Worm (Caenorhabditis elegans): ENCODE measurements around the gene tbc-3.

The tbc-3 gene

DNA sequence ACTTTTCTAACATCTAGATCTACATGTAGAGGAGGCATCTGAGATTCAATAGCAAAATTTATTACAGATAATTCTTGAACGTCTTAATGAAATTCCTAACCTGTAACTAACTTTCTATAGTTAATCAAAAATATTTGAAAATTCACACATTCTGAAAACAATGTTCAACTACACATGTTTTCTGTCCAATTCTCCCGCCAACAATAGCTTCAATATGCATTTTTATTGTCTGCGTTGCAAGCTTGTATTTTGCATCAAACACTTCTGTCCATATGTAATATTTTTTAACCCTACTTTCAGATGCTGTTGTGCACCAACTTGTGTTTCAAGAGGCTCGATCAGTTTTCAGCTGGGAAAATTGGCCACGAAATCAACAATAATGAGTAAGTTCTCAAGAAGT is at the start of gene tbc-3:
tbc-3 (plus strand) TSS at position 301 of the 400 bp plus-strand sequence.
- no peak for TF ChIP-seq ztf-23 (GFP tag; IDR thresholded peaks at IDR 0.05)
- no peak for TF ChIP-seq med-1 (GFP tag; optimal IDR thresholded peaks at IDR 0.05; ENCODE audit: insufficient read depth)
- TF ChIP-seq flt-1 (GFP tag; IDR thresholded peaks at IDR 0.05), result no peak
- TF ChIP-seq tab-1 (GFP tag; IDR thresholded peaks at IDR 0.05), result no peak
- no peak for TF ChIP-seq ztf-29 (GFP tag; IDR thresholded peaks at IDR 0.05)
- no peak for TF ChIP-seq ref-1 (GFP tag; conservative IDR thresholded peaks at IDR 0.05)
- TF ChIP-seq cog-1 (tag; optimal IDR thresholded peaks at IDR 0.05), result no peak
- no peak for TF ChIP-seq T22C8.4 (GFP tag; IDR thresholded peaks at IDR 0.05)
- no peak for TF ChIP-seq klf-2 (GFP tag; conservative IDR thresholded peaks at IDR 0.05)

DNA sequence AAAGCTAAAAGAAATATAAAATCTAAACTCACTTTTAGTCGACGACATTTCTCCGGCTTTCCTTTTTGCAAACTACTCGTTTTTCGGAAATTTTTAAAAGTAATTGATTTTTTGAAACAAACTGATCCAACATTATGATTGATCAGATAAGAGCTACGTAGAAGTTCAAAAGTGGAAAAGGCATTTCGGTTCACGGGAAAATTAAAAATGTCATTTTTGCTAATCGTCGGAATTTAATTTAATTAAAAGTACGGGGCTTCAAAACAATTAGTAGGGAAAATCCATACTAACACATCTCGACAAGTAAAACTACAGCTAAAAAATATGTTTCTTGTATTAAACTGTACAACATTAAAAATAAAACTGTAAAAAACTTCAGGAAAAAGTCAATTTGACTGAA is 49.2 kb upstream of the tbc-3 start, which contains the start of gene K07F5.8:
K07F5.8 (minus strand) TSS at position 101 of the 400 bp plus-strand sequence.
- TF ChIP-seq klf-2 (GFP tag; conservative IDR thresholded peaks at IDR 0.05), result no peak
- no peak for TF ChIP-seq flt-1 (GFP tag; IDR thresholded peaks at IDR 0.05)
- TF ChIP-seq ref-1 (GFP tag; conservative IDR thresholded peaks at IDR 0.05), result no peak
- TF ChIP-seq ztf-29 (GFP tag; IDR thresholded peaks at IDR 0.05), result no peak
- TF ChIP-seq med-1 (GFP tag; optimal IDR thresholded peaks at IDR 0.05; ENCODE audit: insufficient read depth), result no peak
- TF ChIP-seq cog-1 (tag; optimal IDR thresholded peaks at IDR 0.05), result no peak
- no peak for TF ChIP-seq T22C8.4 (GFP tag; IDR thresholded peaks at IDR 0.05)
- TF ChIP-seq tab-1 (GFP tag; IDR thresholded peaks at IDR 0.05), result no peak
- no peak for TF ChIP-seq ztf-23 (GFP tag; IDR thresholded peaks at IDR 0.05)

DNA sequence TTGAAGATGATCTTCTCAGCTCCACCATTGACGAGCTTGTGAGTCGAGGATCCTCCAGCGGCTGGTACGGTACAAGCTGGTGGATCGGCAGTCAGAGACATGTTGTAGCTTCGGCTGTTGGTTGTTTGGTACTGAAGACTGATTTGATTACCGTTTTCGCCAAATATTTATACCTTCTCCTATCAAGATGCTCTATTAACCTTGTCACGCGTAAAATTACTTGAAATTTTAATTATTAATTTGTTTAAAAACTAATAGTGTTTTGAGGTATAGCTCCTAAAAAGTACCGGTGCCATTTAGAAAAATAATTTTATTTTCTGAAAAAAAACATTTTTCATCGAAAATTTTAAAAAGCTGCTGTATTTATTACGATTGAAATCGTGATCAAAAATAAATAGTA is 47.9 kb upstream of the tbc-3 start, which contains the start of gene ssp-10:
ssp-10 (minus strand) TSS at position 101 of the 400 bp plus-strand sequence.
- TF ChIP-seq ztf-23 (GFP tag; IDR thresholded peaks at IDR 0.05) (no peak), cog-1 (tag; optimal IDR thresholded peaks at IDR 0.05) (no peak), klf-2 (GFP tag; conservative IDR thresholded peaks at IDR 0.05) (no peak), ref-1 (GFP tag; conservative IDR thresholded peaks at IDR 0.05) (no peak), flt-1 (GFP tag; IDR thresholded peaks at IDR 0.05) (no peak), med-1 (GFP tag; optimal IDR thresholded peaks at IDR 0.05; ENCODE audit: insufficient read depth) (no peak), ztf-29 (GFP tag; IDR thresholded peaks at IDR 0.05) (no peak), T22C8.4 (GFP tag; IDR thresholded peaks at IDR 0.05) (no peak), tab-1 (GFP tag; IDR thresholded peaks at IDR 0.05) (no peak)

DNA sequence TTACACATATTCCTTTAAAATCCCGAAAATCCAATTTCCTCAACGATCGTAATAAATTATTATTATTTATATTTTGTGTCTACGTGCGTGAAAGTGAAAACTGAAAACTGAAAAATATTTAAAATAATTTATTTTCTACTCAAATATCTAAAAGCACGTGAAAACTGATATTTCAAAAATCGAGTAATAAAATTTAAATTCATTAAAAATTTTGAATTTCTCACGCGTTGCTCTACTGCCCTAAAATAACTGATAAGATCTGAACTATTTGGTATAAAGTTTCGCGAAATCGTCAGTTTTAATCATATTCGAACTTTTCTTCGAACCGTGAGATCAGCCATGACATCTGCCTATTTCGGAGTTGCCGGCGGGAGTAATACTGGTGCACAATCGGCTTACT is 46.6 kb upstream of the tbc-3 start, which contains the start of gene ssq-1:
ssq-1 (plus strand) TSS at position 301 of the 400 bp plus-strand sequence.
- TF ChIP-seq klf-2 (GFP tag; conservative IDR thresholded peaks at IDR 0.05) (no peak), med-1 (GFP tag; optimal IDR thresholded peaks at IDR 0.05; ENCODE audit: insufficient read depth) (no peak), ztf-29 (GFP tag; IDR thresholded peaks at IDR 0.05) (no peak)

DNA sequence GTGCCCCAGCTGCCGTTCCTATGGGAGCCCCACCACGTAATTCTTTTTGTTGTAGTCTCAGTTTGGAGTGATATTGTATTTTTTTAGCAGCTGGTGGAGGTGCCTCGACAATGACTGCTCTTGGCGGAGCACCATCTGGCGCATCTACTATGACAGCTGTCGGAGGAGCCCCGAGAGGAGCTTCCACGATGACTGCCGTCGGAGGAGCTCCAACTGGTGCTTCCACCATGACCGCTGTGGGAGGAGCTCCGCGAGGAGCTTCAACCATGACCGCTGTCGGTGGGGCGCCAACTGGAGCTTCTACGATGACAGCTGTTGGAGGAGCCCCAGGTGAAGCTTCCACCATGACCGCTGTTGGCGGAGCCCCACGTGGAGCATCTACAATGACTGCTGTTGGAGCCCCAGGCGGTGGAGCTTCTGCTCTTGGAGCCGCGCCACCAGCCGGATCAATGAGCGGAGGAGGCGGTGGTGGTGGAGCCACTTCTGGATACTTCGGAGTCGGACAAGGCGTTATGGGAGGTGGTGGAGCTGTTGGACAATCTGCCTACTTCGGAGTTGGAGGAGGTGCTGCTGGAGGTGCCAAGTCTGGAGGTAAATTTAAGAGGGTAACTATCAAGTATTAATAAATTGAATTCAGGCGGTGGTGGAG is 45.9 kb upstream of the tbc-3 start:
- TF ChIP-seq cog-1 (tag; optimal IDR thresholded peaks at IDR 0.05) (no peak), med-1 (GFP tag; optimal IDR thresholded peaks at IDR 0.05; ENCODE audit: insufficient read depth) (no peak), flt-1 (GFP tag; IDR thresholded peaks at IDR 0.05) (no peak), ref-1 (GFP tag; conservative IDR thresholded peaks at IDR 0.05) (no peak), klf-2 (GFP tag; conservative IDR thresholded peaks at IDR 0.05) (no peak), T22C8.4 (GFP tag; IDR thresholded peaks at IDR 0.05) (no peak), ztf-29 (GFP tag; IDR thresholded peaks at IDR 0.05) (no peak), ztf-23 (GFP tag; IDR thresholded peaks at IDR 0.05) (no peak), tab-1 (GFP tag; IDR thresholded peaks at IDR 0.05) (no peak)

DNA sequence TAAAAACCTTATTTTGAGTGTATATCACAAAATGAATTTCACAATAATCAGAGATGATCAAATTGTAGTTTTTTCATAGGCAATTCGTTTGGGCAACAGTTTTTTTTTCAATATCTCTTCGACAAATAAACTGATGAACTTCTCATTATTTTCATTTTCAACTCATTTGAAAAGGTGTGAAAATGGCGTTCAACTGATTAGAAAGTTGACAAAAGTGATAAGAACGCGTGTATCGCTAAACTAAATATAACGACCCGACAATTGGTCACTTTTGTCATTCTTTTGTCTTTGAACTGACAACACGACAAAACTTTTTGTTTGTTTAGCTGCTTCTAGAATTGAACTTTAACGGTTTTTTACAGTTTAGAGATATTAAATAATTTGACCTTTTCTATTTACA is 43.9 kb upstream of the tbc-3 start:
- no peak for TF ChIP-seq cog-1 (tag; optimal IDR thresholded peaks at IDR 0.05)
- TF ChIP-seq tab-1 (GFP tag; IDR thresholded peaks at IDR 0.05), result no peak
- no peak for TF ChIP-seq ztf-29 (GFP tag; IDR thresholded peaks at IDR 0.05)
- TF ChIP-seq med-1 (GFP tag; optimal IDR thresholded peaks at IDR 0.05; ENCODE audit: insufficient read depth), result no peak
- TF ChIP-seq ztf-23 (GFP tag; IDR thresholded peaks at IDR 0.05), result no peak
- TF ChIP-seq ref-1 (GFP tag; conservative IDR thresholded peaks at IDR 0.05), result no peak
- no peak for TF ChIP-seq T22C8.4 (GFP tag; IDR thresholded peaks at IDR 0.05)

DNA sequence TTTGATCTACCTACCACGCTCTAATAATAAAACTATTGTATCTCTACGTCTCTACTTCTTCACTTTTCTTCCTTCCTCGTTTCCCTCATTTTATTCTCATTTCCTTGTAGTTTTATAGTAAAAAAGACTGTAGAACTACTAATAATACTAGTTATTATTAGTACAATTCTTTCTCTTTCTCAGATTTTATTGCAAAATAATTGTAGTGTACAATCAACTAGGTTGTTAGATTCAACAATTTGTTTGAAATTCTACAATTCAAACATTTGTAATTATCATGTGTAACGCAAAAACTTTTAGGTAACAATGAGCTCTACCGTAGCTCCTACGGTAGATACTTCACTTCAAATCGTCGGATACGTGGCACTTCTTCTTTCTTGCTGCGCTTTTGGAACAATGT is 43.1 kb upstream of the tbc-3 start, which contains the start of gene K07F5.12:
K07F5.12 (plus strand) TSS at position 301 of the 400 bp plus-strand sequence.
- TF ChIP-seq med-1 (GFP tag; optimal IDR thresholded peaks at IDR 0.05; ENCODE audit: insufficient read depth) (no peak), tab-1 (GFP tag; IDR thresholded peaks at IDR 0.05) (no peak), cog-1 (tag; optimal IDR thresholded peaks at IDR 0.05) (no peak), ztf-29 (GFP tag; IDR thresholded peaks at IDR 0.05) (no peak), ref-1 (GFP tag; conservative IDR thresholded peaks at IDR 0.05) (no peak), flt-1 (GFP tag; IDR thresholded peaks at IDR 0.05) (no peak), T22C8.4 (GFP tag; IDR thresholded peaks at IDR 0.05) (no peak), klf-2 (GFP tag; conservative IDR thresholded peaks at IDR 0.05) (no peak), ztf-23 (GFP tag; IDR thresholded peaks at IDR 0.05) (no peak)

DNA sequence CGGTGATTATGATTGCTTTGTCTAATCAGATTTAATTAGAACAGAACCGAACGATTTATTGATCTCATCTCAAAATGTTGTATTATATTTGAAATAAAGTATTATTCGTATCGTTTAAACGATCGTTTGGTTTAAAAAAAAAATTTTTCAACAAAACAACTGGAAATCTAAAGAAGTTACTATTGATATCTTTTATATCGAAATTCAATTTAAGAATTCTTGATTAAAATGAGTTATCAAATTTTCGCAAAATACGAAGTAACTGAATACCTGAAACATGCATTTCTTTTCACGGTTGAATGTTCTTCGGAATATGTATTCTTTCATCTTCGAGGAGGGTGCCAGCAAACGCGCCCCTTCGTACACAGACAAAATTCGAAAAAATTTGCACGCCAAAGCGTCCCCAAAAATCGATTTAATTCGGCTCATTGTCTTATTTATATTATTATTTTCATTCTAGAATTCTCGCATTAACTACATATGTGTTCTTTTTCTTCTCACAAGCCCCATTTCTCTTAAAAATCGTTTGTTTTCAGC is 40.8 kb upstream of the tbc-3 start, which contains the start of gene npp-1:
npp-1 (plus strand) TSS at position 537 of the 537 bp plus-strand sequence.
- no peak for TF ChIP-seq ztf-23 (GFP tag; IDR thresholded peaks at IDR 0.05)
- TF ChIP-seq T22C8.4 (GFP tag; IDR thresholded peaks at IDR 0.05), result no peak
- no peak for TF ChIP-seq cog-1 (tag; optimal IDR thresholded peaks at IDR 0.05)
- TF ChIP-seq med-1 (GFP tag; optimal IDR thresholded peaks at IDR 0.05; ENCODE audit: insufficient read depth), result no peak
- no peak for TF ChIP-seq tab-1 (GFP tag; IDR thresholded peaks at IDR 0.05)
- no peak for TF ChIP-seq flt-1 (GFP tag; IDR thresholded peaks at IDR 0.05)
- TF ChIP-seq ztf-29 (GFP tag; IDR thresholded peaks at IDR 0.05), result no peak
- no peak for TF ChIP-seq ref-1 (GFP tag; conservative IDR thresholded peaks at IDR 0.05)
- TF ChIP-seq klf-2 (GFP tag; conservative IDR thresholded peaks at IDR 0.05), result no peak

DNA sequence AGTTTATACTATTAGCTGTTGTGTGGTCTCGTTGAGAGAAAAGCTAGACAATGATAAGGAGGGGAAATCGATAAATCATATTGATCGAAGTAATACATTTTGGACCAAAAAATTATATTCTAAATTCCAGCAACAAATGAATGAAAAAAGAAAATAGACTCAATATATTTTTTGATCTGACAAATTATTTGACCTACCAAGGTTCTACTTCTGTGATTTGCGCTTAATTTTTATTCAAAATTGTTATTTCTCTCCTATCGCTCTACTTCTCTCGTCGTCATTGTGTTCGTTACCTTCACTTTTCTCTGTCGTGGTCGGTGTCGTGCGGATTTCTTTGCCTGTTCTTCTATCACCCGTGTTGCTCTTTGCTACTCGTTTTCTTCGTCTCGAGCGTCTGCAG is 39.8 kb upstream of the tbc-3 start:
- no peak for TF ChIP-seq cog-1 (tag; optimal IDR thresholded peaks at IDR 0.05)
- no peak for TF ChIP-seq klf-2 (GFP tag; conservative IDR thresholded peaks at IDR 0.05)
- no peak for TF ChIP-seq flt-1 (GFP tag; IDR thresholded peaks at IDR 0.05)
- TF ChIP-seq T22C8.4 (GFP tag; IDR thresholded peaks at IDR 0.05), result no peak
- no peak for TF ChIP-seq ztf-29 (GFP tag; IDR thresholded peaks at IDR 0.05)
- TF ChIP-seq ztf-23 (GFP tag; IDR thresholded peaks at IDR 0.05), result no peak
- no peak for TF ChIP-seq tab-1 (GFP tag; IDR thresholded peaks at IDR 0.05)
- no peak for TF ChIP-seq med-1 (GFP tag; optimal IDR thresholded peaks at IDR 0.05; ENCODE audit: insufficient read depth)
- no peak for TF ChIP-seq ref-1 (GFP tag; conservative IDR thresholded peaks at IDR 0.05)

All from whole organism, midembryonic.